Worm (Caenorhabditis elegans): ENCODE results near the gene srh-44.
"Not testable (repeated sequence)": the region's sequence is repeated elsewhere in the genome, so short reads cannot be mapped to it uniquely, and the experiment has no call there.

Gene srh-44

DNA sequence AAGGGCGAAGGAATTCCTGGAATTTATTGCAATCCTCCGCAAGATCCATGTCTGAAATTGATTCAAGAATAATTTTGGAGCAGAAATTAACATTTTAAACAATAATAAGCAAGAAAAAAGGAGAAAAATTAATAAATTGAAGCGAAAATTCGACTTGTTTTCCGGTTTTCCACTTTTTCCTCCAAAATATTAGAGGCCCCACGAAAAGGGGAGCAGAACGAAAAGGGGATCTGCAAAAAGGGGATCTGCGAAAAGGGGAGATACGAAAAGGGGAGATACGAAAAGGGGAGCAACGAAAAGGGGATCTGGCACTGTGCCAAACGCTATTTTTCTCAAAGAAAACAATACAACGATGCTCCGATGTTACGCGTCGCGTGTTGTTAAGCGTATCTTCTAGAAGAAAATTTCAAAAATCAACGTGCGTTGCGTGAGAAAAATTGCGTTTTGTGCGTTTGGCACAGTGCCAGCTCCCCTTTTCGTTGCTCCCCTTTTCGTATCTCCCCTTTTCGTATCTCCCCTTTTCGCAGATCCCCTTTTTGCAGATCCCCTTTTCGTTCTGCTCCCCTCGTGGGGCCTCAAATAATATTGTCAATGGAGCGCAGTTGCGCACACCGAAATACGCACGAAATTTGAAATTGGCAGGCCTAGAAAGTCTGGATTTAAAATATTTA lies 19.7 kb downstream of the srh-44 start, which contains the start of gene Y62F5A.12 (continued):
- TF ChIP-seq unc-62 (GFP tag; optimal IDR thresholded peaks at IDR 0.05 in 1 of 2) (peak in 1 of 2 experiments; percentile 66), dve-1 (tag; optimal IDR thresholded peaks at IDR 0.05; ENCODE audit: insufficient read depth) (peak; percentile 59), dmd-6 (GFP tag; IDR thresholded peaks at IDR 0.05) (peak; percentile 88), php-3 (GFP tag; IDR thresholded peaks at IDR 0.05) (peak; percentile 77), ceh-44 (GFP tag; IDR thresholded peaks at IDR 0.05) (peak; percentile 99), mes-2 (tag; optimal IDR thresholded peaks at IDR 0.05; ENCODE audit: poor library complexity, severe bottlenecking) (peak; percentile 99), aha-1 (tag) (peak; percentile 99), nhr-102 (tag; optimal IDR thresholded peaks at IDR 0.05) (peak; percentile 66), sdz-12 (GFP tag; optimal IDR thresholded peaks at IDR 0.05) (peak; percentile 60), dmd-9 (GFP tag; IDR thresholded peaks at IDR 0.05) (peak; percentile 98), ZK337.2 (GFP tag; IDR thresholded peaks at IDR 0.05) (peak; percentile 99), hif-1 (tag; optimal IDR thresholded peaks at IDR 0.05) (peak in 1 of 2 experiments; percentile 93), mxl-3 (GFP tag; optimal IDR thresholded peaks at IDR 0.05) (peak; percentile 86), zfp-3 (GFP tag; conservative IDR thresholded peaks at IDR 0.05) (peak; percentile 92), lim-7 (GFP tag; IDR thresholded peaks at IDR 0.05) (peak; percentile 82), ctbp-1 (GFP tag; IDR thresholded peaks at IDR 0.05) (peak; percentile 94), nhr-28 (tag; optimal IDR thresholded peaks at IDR 0.05) (peak; percentile 52), mxl-2 (GFP tag; conservative IDR thresholded peaks at IDR 0.05) (peak; percentile 80), hlh-30 (tag; optimal IDR thresholded peaks at IDR 0.05; ENCODE audit: insufficient read depth) (peak; percentile 67), Y105C5A.15 (GFP tag; IDR thresholded peaks at IDR 0.05) (peak; percentile 70; the same call in 1 of the 2 replicates), F49E8.2 (tag; optimal IDR thresholded peaks at IDR 0.05; ENCODE audit: borderline replicate concordance) (peak; percentile 27), duxl-1 (tag; optimal IDR thresholded peaks at IDR 0.05; ENCODE audit: poor library complexity) (peak; percentile 70), spr-1 (tag; optimal IDR thresholded peaks at IDR 0.05) (peak; percentile 66), hlh-11 (tag; optimal IDR thresholded peaks at IDR 0.05) (peak; percentile 65), rbr-2 (tag; optimal IDR thresholded peaks at IDR 0.05) (peak; percentile 89), arid-1 (GFP tag; conservative IDR thresholded peaks at IDR 0.05) (peak; percentile 93), nhr-77 (tag; optimal IDR thresholded peaks at IDR 0.05) (peak; percentile 81), lsy-2 (tag; optimal IDR thresholded peaks at IDR 0.05) (peak; percentile 71 to 82), lin-1 (GFP tag; IDR thresholded peaks at IDR 0.05) (peak; percentile 85; the same call in 1 of the 2 replicates), lin-15B (tag; optimal IDR thresholded peaks at IDR 0.05) (peak; percentile 39), ces-1 (GFP tag; optimal IDR thresholded peaks at IDR 0.05) (peak; percentile 27), egl-43 (GFP tag; IDR thresholded peaks at IDR 0.05) (peak; percentile 93), nhr-48 (tag; optimal IDR thresholded peaks at IDR 0.05) (peak; percentile 55), mep-1 (tag; optimal IDR thresholded peaks at IDR 0.05) (peak; percentile 85), lin-13 (GFP tag; optimal IDR thresholded peaks at IDR 0.05) (peak; percentile 69), dpl-1 (GFP tag; optimal IDR thresholded peaks at IDR 0.05) (peak; percentile 77), snpc-1.2 (GFP tag; IDR thresholded peaks at IDR 0.05) (peak; percentile 82), vab-7 (GFP tag; IDR thresholded peaks at IDR 0.05) (peak; percentile 96), hmg-1.1 (GFP tag; IDR thresholded peaks at IDR 0.05) (peak; percentile 93), T26A8.4 (GFP tag; IDR thresholded peaks at IDR 0.05) (peak; percentile 78), lin-38 (GFP tag; IDR thresholded peaks at IDR 0.05) (peak; percentile 100)
- not testable (repeated sequence) for TF ChIP-seq unc-62 (tag; optimal IDR thresholded peaks at IDR 0.05)
